Fruit fly (Drosophila melanogaster) whole organism, embryonic: Measurements from ENCODE around the gene IKKepsilon.

Experiments
- Aef1 ChIP-seq: fragments of 200-800 bp; sonication (Bioruptor generic); IDR thresholded peaks from 3 replicates; pipeline ENCODE4 v1.3.6; 2022; ENCODE audit warnings: missing biosample characterization, missing genetic modification characterization
- Atf-2 ChIP-seq: fragments of 200-800 bp; sonication (Bioruptor generic); optimal IDR thresholded peaks from 2 replicates; lab custom pipeline; 2016; ENCODE audit warnings: missing biosample characterization, missing genetic modification characterization
- BtbVII ChIP-seq: fragments of 200-800 bp; sonication (Bioruptor generic); optimal IDR thresholded peaks from 3 replicates; lab custom pipeline; 2017; ENCODE audit warnings: missing biosample characterization, mild to moderate bottlenecking, missing genetic modification characterization
- CG10267 ChIP-seq: fragments of 200-800 bp; sonication (Bioruptor generic); optimal IDR thresholded peaks from 2 replicates; lab custom pipeline; 2018; ENCODE audit warnings: missing biosample characterization, mild to moderate bottlenecking, missing genetic modification characterization, moderate library complexity
- CG10431 ChIP-seq: fragments of 200-800 bp; sonication (Bioruptor generic); optimal IDR thresholded peaks from 3 replicates; lab custom pipeline; 2018; ENCODE audit warnings: missing biosample characterization, mild to moderate bottlenecking, missing genetic modification characterization
- CG14710 ChIP-seq: fragments of 200-800 bp; sonication (Bioruptor generic); optimal IDR thresholded peaks from 3 replicates; lab custom pipeline; 2019; ENCODE audit warnings: missing biosample characterization, mild to moderate bottlenecking, missing genetic modification characterization, moderate library complexity
- CG15269 ChIP-seq: fragments of 200-800 bp; sonication (Bioruptor generic); optimal IDR thresholded peaks from 2 replicates; lab custom pipeline; 2018; ENCODE audit warnings: missing biosample characterization, mild to moderate bottlenecking, missing genetic modification characterization, moderate library complexity
- CG1529 ChIP-seq: fragments of 200-800 bp; sonication (Bioruptor generic); optimal IDR thresholded peaks from 3 replicates; lab custom pipeline; 2018; ENCODE audit warnings: missing biosample characterization, missing genetic modification characterization
- CG1602 ChIP-seq: fragments of 200-800 bp; sonication (Bioruptor generic); optimal IDR thresholded peaks from 3 replicates; lab custom pipeline; 2016; ENCODE audit warnings: missing biosample characterization, missing genetic modification characterization
- CG2116 ChIP-seq: fragments of 200-800 bp; sonication (Bioruptor generic); optimal IDR thresholded peaks from 3 replicates; lab custom pipeline; 2018; ENCODE audit warnings: missing biosample characterization, mild to moderate bottlenecking, missing genetic modification characterization
- CG30020 ChIP-seq: fragments of 200-800 bp; optimal IDR thresholded peaks from 2 replicates; lab custom pipeline; 2019; ENCODE audit warnings: missing biosample characterization, mild to moderate bottlenecking, missing genetic modification characterization, moderate library complexity
- CG34224 ChIP-seq: fragments of 200-800 bp; sonication (Bioruptor generic); IDR thresholded peaks from 3 replicates; pipeline ENCODE4 v1.3.6; 2022; ENCODE audit warnings: missing biosample characterization, missing genetic modification characterization; ENCODE audit not compliant: partially characterized antibody
- CG4328 ChIP-seq: fragments of 200-800 bp; sonication (Bioruptor generic); optimal IDR thresholded peaks from 3 replicates; lab custom pipeline; 2017; ENCODE audit warnings: missing biosample characterization, missing genetic modification reagents, missing genetic modification characterization
- CG6813 ChIP-seq: fragments of 200-800 bp; sonication (Bioruptor generic); optimal IDR thresholded peaks from 2 replicates; lab custom pipeline; 2017; ENCODE audit warnings: missing biosample characterization, missing genetic modification characterization, mild to moderate bottlenecking, moderate library complexity, missing genetic modification reagents
- CG8290 ChIP-seq, 3 experiments: fragments of 200-800 bp; sonication (Bioruptor generic); optimal IDR thresholded peaks; 2 replicates each; lab custom pipeline; 2016 to 2019; ENCODE audit warnings: missing biosample characterization in 3 of 3, missing genetic modification characterization in 3 of 3, mild to moderate bottlenecking in 2 of 3, moderate library complexity in 1 of 3
- CG8765 ChIP-seq: fragments of 200-800 bp; sonication (Bioruptor generic); IDR thresholded peaks from 2 replicates; pipeline ENCODE4 v1.3.6; 2022; ENCODE audit warnings: missing biosample characterization, missing genetic modification characterization
- CG9609 ChIP-seq: fragments of 200-800 bp; sonication (Bioruptor generic); optimal IDR thresholded peaks from 3 replicates; lab custom pipeline; 2016; ENCODE audit warnings: missing biosample characterization, missing genetic modification characterization
- D ChIP-seq, 2 experiments: fragments of 200-800 bp in 1 of 2; fragments of >200 bp in 1 of 2; sonication (Bioruptor generic) in 1 of 2; optimal IDR thresholded peaks; 2 replicates in 1 of 2; 3 replicates in 1 of 2; lab custom pipeline; 2017; ENCODE audit warnings: mild to moderate bottlenecking in 1 of 2, missing biosample characterization in 1 of 2, missing genetic modification characterization in 1 of 2, missing genetic modification reagents in 1 of 2
- Dp ChIP-seq: fragments of 200-800 bp; sonication (Bioruptor generic); optimal IDR thresholded peaks from 2 replicates; lab custom pipeline; 2018; ENCODE audit warnings: missing biosample characterization, mild to moderate bottlenecking, missing genetic modification characterization, moderate library complexity
- E2f2 ChIP-seq: fragments of 200-800 bp; sonication (Bioruptor generic); IDR thresholded peaks from 2 replicates; pipeline ENCODE4 v1.3.6; 2022; ENCODE audit warnings: missing biosample characterization, missing genetic modification characterization
- Hmr ChIP-seq: fragments of 200-800 bp; sonication (Bioruptor generic); optimal IDR thresholded peaks from 3 replicates; lab custom pipeline; 2017; ENCODE audit warnings: mild to moderate bottlenecking, missing biosample characterization, missing genetic modification reagents, missing genetic modification characterization
- Hr78 ChIP-seq, 2 experiments: fragments of 200-800 bp in 1 of 2; fragments of >200 bp in 1 of 2; sonication (Bioruptor generic) in 1 of 2; optimal IDR thresholded peaks; 2 replicates each; lab custom pipeline; 2017 to 2019; ENCODE audit warnings: missing biosample characterization in 2 of 2, missing genetic modification characterization in 2 of 2, mild to moderate bottlenecking in 1 of 2, moderate library complexity in 1 of 2
- Nf-YC ChIP-seq: fragments of 200-800 bp; optimal IDR thresholded peaks from 3 replicates; lab custom pipeline; 2019; ENCODE audit warnings: missing biosample characterization, mild to moderate bottlenecking, missing genetic modification characterization, moderate library complexity
- Ptx1 ChIP-seq: fragments of 200-800 bp; sonication (Bioruptor generic); IDR thresholded peaks from 2 replicates; pipeline ENCODE4 v1.3.6; 2022; ENCODE audit warnings: missing biosample characterization, missing genetic modification characterization
- Xrp1 ChIP-seq: fragments of 200-800 bp; sonication (Bioruptor generic); IDR thresholded peaks from 2 replicates; pipeline ENCODE4 v1.3.6; 2022; ENCODE audit warnings: missing biosample characterization, missing genetic modification characterization
- ase ChIP-seq: fragments of 200-800 bp; sonication (Bioruptor generic); IDR thresholded peaks from 3 replicates; pipeline ENCODE4 v1.3.6; 2022; ENCODE audit warnings: missing biosample characterization, missing genetic modification characterization
- bbx ChIP-seq: fragments of 200-800 bp; sonication (Bioruptor generic); IDR thresholded peaks from 2 replicates; pipeline ENCODE4 v1.3.6; 2022; ENCODE audit warnings: missing biosample characterization, missing genetic modification characterization; ENCODE audit not compliant: partially characterized antibody
- bowl ChIP-seq: fragments of 200-800 bp; sonication (Bioruptor generic); IDR thresholded peaks from 2 replicates; pipeline ENCODE4 v1.3.6; 2022; ENCODE audit warnings: missing biosample characterization, missing genetic modification characterization
- chif ChIP-seq, 2 experiments: fragments of 200-800 bp; sonication (Bioruptor generic); optimal IDR thresholded peaks; 3 replicates each; lab custom pipeline; 2016; ENCODE audit warnings: missing biosample characterization in 2 of 2, missing genetic modification characterization in 2 of 2
- ci ChIP-seq: fragments of 200-800 bp; sonication (Bioruptor generic); IDR thresholded peaks from 3 replicates; pipeline ENCODE4 v1.3.6; 2022; ENCODE audit warnings: missing biosample characterization, missing genetic modification characterization
- croc ChIP-seq: fragments of 200-800 bp; sonication (Bioruptor generic); conservative IDR thresholded peaks from 3 replicates; pipeline ENCODE4 v1.3.6; 2022; ENCODE audit warnings: missing biosample characterization, missing genetic modification characterization
- exex ChIP-seq: fragments of 200-800 bp; sonication (Bioruptor generic); optimal IDR thresholded peaks from 4 replicates; lab custom pipeline; 2018; ENCODE audit warnings: missing biosample characterization, mild to moderate bottlenecking, missing genetic modification characterization, moderate library complexity
- fd96Cb ChIP-seq: fragments of 200-800 bp; sonication (Bioruptor generic); optimal IDR thresholded peaks from 2 replicates; lab custom pipeline; 2018; ENCODE audit warnings: missing biosample characterization, mild to moderate bottlenecking, missing genetic modification characterization, moderate library complexity
- hbn ChIP-seq: fragments of 200-800 bp; sonication (Bioruptor generic); IDR thresholded peaks from 2 replicates; pipeline ENCODE4 v1.3.6; 2022; ENCODE audit warnings: missing biosample characterization, missing genetic modification characterization; ENCODE audit not compliant: partially characterized antibody
- hth ChIP-seq: fragments of >200 bp; optimal IDR thresholded peaks from 2 replicates; lab custom pipeline; 2017; ENCODE audit warnings: inconsistent platforms
- jing ChIP-seq: fragments of 200-800 bp; sonication (Bioruptor generic); optimal IDR thresholded peaks from 2 replicates; lab custom pipeline; 2018; ENCODE audit warnings: missing biosample characterization, mild to moderate bottlenecking, missing genetic modification characterization
- lola ChIP-seq, 3 experiments: fragments of >200 bp in 2 of 3; fragments of 200-800 bp in 1 of 3; sonication (Bioruptor generic) in 1 of 3; optimal IDR thresholded peaks; 2 replicates each; lab custom pipeline; 2017 to 2019; ENCODE audit warnings: missing biosample characterization in 3 of 3, missing genetic modification characterization in 3 of 3, mild to moderate bottlenecking in 1 of 3, moderate library complexity in 1 of 3
- onecut ChIP-seq: fragments of 200-800 bp; sonication (Bioruptor generic); IDR thresholded peaks from 2 replicates; pipeline ENCODE4 v1.3.6; 2022; ENCODE audit warnings: missing biosample characterization, missing genetic modification characterization
- peb ChIP-seq: fragments of 200-800 bp; sonication (Bioruptor generic); IDR thresholded peaks from 2 replicates; pipeline ENCODE4 v1.3.6; 2022; ENCODE audit warnings: missing biosample characterization, missing genetic modification characterization
- pros ChIP-seq: fragments of 200-800 bp; sonication (Bioruptor generic); optimal IDR thresholded peaks from 3 replicates; lab custom pipeline; 2019; ENCODE audit warnings: missing biosample characterization, mild to moderate bottlenecking, missing genetic modification characterization, moderate library complexity
- psq ChIP-seq: fragments of 200-800 bp; sonication (Bioruptor generic); optimal IDR thresholded peaks from 2 replicates; lab custom pipeline; 2017; ENCODE audit warnings: missing biosample characterization, missing genetic modification characterization
- ranshi ChIP-seq: fragments of 200-800 bp; sonication (Bioruptor generic); IDR thresholded peaks from 2 replicates; pipeline ENCODE4 v1.3.6; 2022; ENCODE audit warnings: missing biosample characterization, missing genetic modification characterization
- repo ChIP-seq: fragments of 200-800 bp; sonication (Bioruptor generic); optimal IDR thresholded peaks from 2 replicates; lab custom pipeline; 2016; ENCODE audit warnings: missing biosample characterization, missing genetic modification characterization
- run ChIP-seq: fragments of 200-800 bp; sonication (Bioruptor generic); optimal IDR thresholded peaks from 3 replicates; lab custom pipeline; 2018; ENCODE audit warnings: missing biosample characterization, mild to moderate bottlenecking, missing genetic modification characterization
- slbo ChIP-seq: fragments of 200-800 bp; sonication (Bioruptor generic); IDR thresholded peaks from 2 replicates; pipeline ENCODE4 v1.3.6; 2022; ENCODE audit warnings: missing biosample characterization, missing genetic modification characterization
- slou ChIP-seq: fragments of 200-800 bp; sonication (Bioruptor generic); optimal IDR thresholded peaks from 3 replicates; lab custom pipeline; 2016; ENCODE audit warnings: missing biosample characterization, missing genetic modification characterization
- sug ChIP-seq: fragments of 200-800 bp; optimal IDR thresholded peaks from 2 replicates; lab custom pipeline; 2019; ENCODE audit warnings: missing biosample characterization, mild to moderate bottlenecking, missing genetic modification characterization, moderate library complexity
- ttk ChIP-seq: fragments of 200-800 bp; sonication (Bioruptor generic); IDR thresholded peaks from 2 replicates; pipeline ENCODE4 v2.1.2; 2022; ENCODE audit warnings: missing biosample characterization, missing genetic modification characterization
- tup ChIP-seq: fragments of 200-800 bp; sonication (Bioruptor generic); optimal IDR thresholded peaks from 2 replicates; lab custom pipeline; 2016; ENCODE audit warnings: missing biosample characterization, mild to moderate bottlenecking, missing genetic modification characterization, moderate library complexity
- vfl ChIP-seq: fragments of 200-800 bp; sonication (Bioruptor generic); optimal IDR thresholded peaks from 2 replicates; lab custom pipeline; 2016; ENCODE audit warnings: missing biosample characterization, missing genetic modification characterization

The IKKepsilon gene

dm6 chr2L:20716077-20716476 is 40.2 kb downstream of the IKKepsilon start (continued):
- TF ChIP-seq jing (GFP tag; lab: Kevin White, UChicago) (no peak), CG10267 (tag; lab: Kevin White, UChicago) (peak; percentile 15), CG15269 (tag; lab: Kevin White, UChicago) (peak; percentile 22), BtbVII (GFP tag; lab: Kevin White, UChicago) (no peak), Atf-2 (GFP tag; lab: Kevin White, UChicago) (no peak), lola (GFP tag; optimal IDR thresholded peaks at IDR 0.05; lab: Kevin White, UChicago) (peak in 1 of 3 experiments; percentile 44), Dp (GFP tag; lab: Kevin White, UChicago) (no peak), Nf-YC (no peak), tup (GFP tag; lab: Kevin White, UChicago) (no peak), Hmr (no peak), bowl (GFP tag; lab: Robert Waterston, UW) (no peak), CG6813 (GFP tag; lab: Kevin White, UChicago) (no peak), Hr78 (GFP tag; optimal IDR thresholded peaks at IDR 0.05; lab: Kevin White, UChicago) (peak in 1 of 2 experiments; percentile 44), sug (tag; lab: Kevin White, UChicago) (peak; percentile 8), croc (GFP tag; lab: Robert Waterston, UW) (no peak), Xrp1 (GFP tag; lab: Robert Waterston, UW) (no peak), D (optimal IDR thresholded peaks at IDR 0.05; lab: Kevin White, UChicago) (no peak), D (GFP tag; optimal IDR thresholded peaks at IDR 0.05; lab: Kevin White, UChicago) (no peak), Ptx1 (GFP tag; lab: Robert Waterston, UW) (no peak), CG10431 (GFP tag; lab: Kevin White, UChicago) (peak; percentile 77), hbn (0 out of 2 replicates have a peak, but pooled peaks have one; percentile 16), CG4328 (GFP tag; lab: Kevin White, UChicago) (no peak), peb (GFP tag; lab: Robert Waterston, UW) (no peak), E2f2 (GFP tag; lab: Robert Waterston, UW) (peak; percentile 20; the same call in 1 of the 2 replicates), psq (GFP tag; lab: Kevin White, UChicago) (no peak), CG8290 (GFP tag; optimal IDR thresholded peaks at IDR 0.05; lab: Kevin White, UChicago) (no peak), CG8290 (tag; optimal IDR thresholded peaks at IDR 0.05; lab: Kevin White, UChicago) (peak; percentile 6 to 86), exex (tag; lab: Kevin White, UChicago) (no peak), vfl (GFP tag; lab: Kevin White, UChicago) (no peak), pros (GFP tag; lab: Kevin White, UChicago) (peak; percentile 82), ttk (GFP tag; lab: Robert Waterston, UW) (no peak), run (tag; lab: Kevin White, UChicago) (no peak), repo (GFP tag; lab: Kevin White, UChicago) (no peak), CG9609 (GFP tag; lab: Kevin White, UChicago) (no peak), fd96Cb (tag; lab: Kevin White, UChicago) (no peak), CG8765 (GFP tag; lab: Robert Waterston, UW) (no peak), ase (GFP tag; lab: Robert Waterston, UW) (no peak), Aef1 (GFP tag; lab: Robert Waterston, UW) (no peak), CG2116 (GFP tag; lab: Kevin White, UChicago) (no peak), CG1529 (GFP tag; lab: Kevin White, UChicago) (peak; percentile 7), ranshi (GFP tag; lab: Robert Waterston, UW) (no peak), slbo (GFP tag; lab: Robert Waterston, UW) (no peak), hth (no peak), CG34224 (GFP tag; lab: Robert Waterston, UW) (0 out of 3 replicates have a peak, but pooled peaks have one; percentile 20), CG30020 (tag; lab: Kevin White, UChicago) (no peak), slou (GFP tag; lab: Kevin White, UChicago) (no peak), onecut (no peak), bbx (GFP tag; lab: Robert Waterston, UW) (no peak), ci (GFP tag; lab: Robert Waterston, UW) (peak; percentile 63; the same call in 2 of the 3 replicates), CG1602 (GFP tag; lab: Kevin White, UChicago) (no peak), CG14710 (tag; lab: Kevin White, UChicago) (peak; percentile 43), chif (GFP tag; optimal IDR thresholded peaks at IDR 0.05; lab: Kevin White, UChicago) (no peak)
